Worm (Caenorhabditis elegans) whole organism, L2 larva: Measurements from ENCODE around the gene F59B1.2.

Experiments used
- R02D3.7 ChIP-seq: fragments of 150-350 bp; optimal IDR thresholded peaks from 2 replicates; lab custom pipeline; 2014; ENCODE audit warnings: missing biosample characterization, missing genetic modification characterization
- ZK546.5 ChIP-seq: sonication (generic microtip); optimal IDR thresholded peaks from 2 replicates; lab custom pipeline; 2017; ENCODE audit warnings: missing biosample characterization, missing genetic modification characterization
- alr-1 ChIP-seq: fragments of 150-350 bp; optimal IDR thresholded peaks from 2 replicates; lab custom pipeline; 2014; ENCODE audit warnings: missing biosample characterization, missing genetic modification characterization
- dmd-4 ChIP-seq: sonication (generic microtip); optimal IDR thresholded peaks from 2 replicates; lab custom pipeline; 2017; ENCODE audit warnings: missing biosample characterization, missing genetic modification characterization
- elt-1 ChIP-seq: fragments of 150-350 bp; optimal IDR thresholded peaks from 2 replicates; lab custom pipeline; 2014; ENCODE audit warnings: missing biosample characterization, missing genetic modification characterization
- fos-1 ChIP-seq: fragments of 150-350 bp; optimal IDR thresholded peaks from 2 replicates; lab custom pipeline; 2014; ENCODE audit warnings: missing biosample characterization, missing genetic modification characterization
- lin-11 ChIP-seq: fragments of 150-350 bp; sonication (generic microtip); optimal IDR thresholded peaks from 2 replicates; lab custom pipeline; 2014; ENCODE audit warnings: missing biosample characterization, missing genetic modification characterization, inconsistent platforms, mixed read lengths
- nhr-11 ChIP-seq: fragments of 150-350 bp; optimal IDR thresholded peaks from 2 replicates; lab custom pipeline; 2014; ENCODE audit warnings: missing biosample characterization, missing genetic modification characterization
- nhr-12 ChIP-seq: fragments of 150-350 bp; optimal IDR thresholded peaks from 2 replicates; lab custom pipeline; 2014; ENCODE audit warnings: missing biosample characterization, missing genetic modification characterization
- skn-1 ChIP-seq: sonication (generic microtip); optimal IDR thresholded peaks from 2 replicates; lab custom pipeline; 2017; ENCODE audit warnings: missing biosample characterization, missing genetic modification characterization
- snpc-4 ChIP-seq: fragments of 150-350 bp; optimal IDR thresholded peaks from 2 replicates; lab custom pipeline; 2014; ENCODE audit warnings: missing biosample characterization, missing genetic modification characterization
- unc-62 ChIP-seq: fragments of 150-350 bp; optimal IDR thresholded peaks from 2 replicates; lab custom pipeline; 2014; ENCODE audit warnings: missing biosample characterization, missing genetic modification reagents, missing genetic modification characterization

ce11 chrV:3631591-3631990, 1.6 kb upstream of the F59B1.2 start, which contains the start of gene F59B1.6:
- TF ChIP-seq nhr-11 (tag; lab: Kevin White, UChicago) (no peak), snpc-4 (tag; lab: Kevin White, UChicago) (no peak), skn-1 (tag; lab: Kevin White, UChicago) (no peak), nhr-12 (tag; lab: Kevin White, UChicago) (no peak), ZK546.5 (tag; lab: Kevin White, UChicago) (no peak), alr-1 (tag; lab: Kevin White, UChicago) (no peak), R02D3.7 (no peak), elt-1 (tag; lab: Kevin White, UChicago) (no peak), fos-1 (no peak), unc-62 (GFP tag; lab: Kevin White, UChicago) (no peak), lin-11 (no peak), dmd-4 (tag; lab: Kevin White, UChicago) (no peak)
